Fruit fly (Drosophila melanogaster) whole organism, adult: ENCODE results near the gene CG11029.

Source experiments
- CG11617 ChIP-seq: fragments of 200-800 bp; sonication (Bioruptor generic); optimal IDR thresholded peaks from 2 replicates; lab custom pipeline; 2017; ENCODE audit warnings: mild to moderate bottlenecking, missing biosample characterization, missing genetic modification reagents, missing genetic modification characterization
- CG12768 ChIP-seq: fragments of 200-800 bp; sonication (Bioruptor generic); optimal IDR thresholded peaks from 2 replicates; lab custom pipeline; 2017; ENCODE audit warnings: missing biosample characterization, missing genetic modification characterization, mild to moderate bottlenecking, moderate library complexity, missing genetic modification reagents
- CG14711 ChIP-seq: fragments of 200-800 bp; sonication (Bioruptor generic); optimal IDR thresholded peaks from 2 replicates; lab custom pipeline; 2018; ENCODE audit warnings: missing biosample characterization, mild to moderate bottlenecking, missing genetic modification characterization, moderate library complexity
- CG1620 ChIP-seq: fragments of 200-800 bp; sonication (Bioruptor generic); optimal IDR thresholded peaks from 2 replicates; lab custom pipeline; 2016; ENCODE audit warnings: missing biosample characterization, missing genetic modification characterization
- CG33017 ChIP-seq: fragments of 200-800 bp; sonication (Bioruptor generic); optimal IDR thresholded peaks from 2 replicates; lab custom pipeline; 2018; ENCODE audit warnings: missing biosample characterization, mild to moderate bottlenecking, missing genetic modification characterization, moderate library complexity
- CG5204 ChIP-seq: fragments of 200-800 bp; sonication (Bioruptor generic); optimal IDR thresholded peaks from 2 replicates; lab custom pipeline; 2016; ENCODE audit warnings: missing biosample characterization, missing genetic modification characterization
- CG7045 ChIP-seq: fragments of 200-800 bp; sonication (Bioruptor generic); optimal IDR thresholded peaks from 2 replicates; lab custom pipeline; 2017; ENCODE audit warnings: missing biosample characterization, mild to moderate bottlenecking, missing genetic modification characterization
- CG7101 ChIP-seq: fragments of 200-800 bp; sonication (Bioruptor generic); optimal IDR thresholded peaks from 2 replicates; lab custom pipeline; 2018; ENCODE audit warnings: missing biosample characterization, mild to moderate bottlenecking, missing genetic modification characterization, moderate library complexity
- Clk ChIP-seq: fragments of 200-800 bp; sonication (Bioruptor generic); optimal IDR thresholded peaks from 2 replicates; lab custom pipeline; 2017; ENCODE audit warnings: missing biosample characterization, missing genetic modification characterization
- Crg-1 ChIP-seq: fragments of 200-800 bp; sonication (Bioruptor generic); optimal IDR thresholded peaks from 2 replicates; lab custom pipeline; 2016; ENCODE audit warnings: missing biosample characterization, missing genetic modification characterization
- Hr96 ChIP-seq: fragments of 200-800 bp; sonication (Bioruptor generic); optimal IDR thresholded peaks from 2 replicates; lab custom pipeline; 2016; ENCODE audit warnings: missing biosample characterization, missing genetic modification characterization
- Mnt ChIP-seq: fragments of 200-800 bp; sonication (Bioruptor generic); optimal IDR thresholded peaks from 2 replicates; lab custom pipeline; 2016; ENCODE audit warnings: missing biosample characterization, mild to moderate bottlenecking, missing genetic modification characterization
- bab1 ChIP-seq: fragments of 200-800 bp; sonication (Bioruptor generic); optimal IDR thresholded peaks from 3 replicates; lab custom pipeline; 2019; ENCODE audit warnings: missing biosample characterization, mild to moderate bottlenecking, missing genetic modification characterization, moderate library complexity
- cic ChIP-seq: fragments of 200-800 bp; sonication (Bioruptor generic); optimal IDR thresholded peaks from 2 replicates; lab custom pipeline; 2017; ENCODE audit warnings: missing biosample characterization, mild to moderate bottlenecking, missing genetic modification characterization, moderate library complexity
- cnc ChIP-seq, 2 experiments: fragments of >200 bp; optimal IDR thresholded peaks; 2 replicates each; lab custom pipeline; 2017
- kay ChIP-seq: fragments of 200-800 bp; sonication (Bioruptor generic); peaks from one replicate; lab custom pipeline; 2016; ENCODE audit warnings: missing biosample characterization, missing genetic modification characterization, borderline replicate concordance
- ovo ChIP-seq: fragments of 200-800 bp; sonication (Bioruptor generic); optimal IDR thresholded peaks from 2 replicates; lab custom pipeline; 2016; ENCODE audit warnings: missing biosample characterization, missing genetic modification characterization
- pad ChIP-seq: fragments of 200-800 bp; sonication (Bioruptor generic); optimal IDR thresholded peaks from 3 replicates; lab custom pipeline; 2017; ENCODE audit warnings: missing biosample characterization, missing genetic modification characterization, mild to moderate bottlenecking, moderate library complexity, missing genetic modification reagents
- tj ChIP-seq: fragments of 200-800 bp; sonication (Bioruptor generic); optimal IDR thresholded peaks from 3 replicates; lab custom pipeline; 2017; ENCODE audit warnings: missing biosample characterization, mild to moderate bottlenecking, missing genetic modification characterization, moderate library complexity
- toe ChIP-seq: fragments of 200-800 bp; sonication (Bioruptor generic); optimal IDR thresholded peaks from 2 replicates; lab custom pipeline; 2016; ENCODE audit warnings: missing biosample characterization, missing genetic modification characterization

The CG11029 gene

DNA sequence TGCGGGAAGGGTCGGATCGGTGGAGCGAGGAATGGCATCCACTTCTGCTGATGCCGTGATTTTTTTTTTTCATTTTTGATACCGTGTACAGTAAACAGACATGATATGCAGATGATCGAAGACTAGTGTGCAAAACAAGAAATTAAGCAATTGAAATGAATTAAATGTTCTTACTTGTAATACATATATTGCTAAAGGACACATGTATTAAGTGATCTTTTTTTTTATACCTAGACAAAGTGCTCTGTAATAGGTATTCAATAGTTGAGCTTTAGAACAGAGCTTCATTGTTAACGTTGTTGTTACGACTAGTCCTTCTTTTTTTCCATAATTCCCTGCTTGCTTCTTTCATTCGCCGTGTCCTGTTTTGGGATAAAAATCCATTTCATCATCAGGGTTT lies 5.5 kb downstream of the CG11029 start:
- TF ChIP-seq kay (GFP tag; lab: Kevin White, UChicago) (no peak), CG33017 (no peak), CG1620 (GFP tag; lab: Kevin White, UChicago) (no peak), Crg-1 (GFP tag; lab: Kevin White, UChicago) (no peak), CG11617 (GFP tag; lab: Kevin White, UChicago) (no peak), Hr96 (GFP tag; lab: Kevin White, UChicago) (no peak), toe (GFP tag; lab: Kevin White, UChicago) (no peak), CG12768 (GFP tag; lab: Kevin White, UChicago) (no peak), CG14711 (tag; lab: Kevin White, UChicago) (no peak), CG7101 (tag; lab: Kevin White, UChicago) (no peak)

DNA sequence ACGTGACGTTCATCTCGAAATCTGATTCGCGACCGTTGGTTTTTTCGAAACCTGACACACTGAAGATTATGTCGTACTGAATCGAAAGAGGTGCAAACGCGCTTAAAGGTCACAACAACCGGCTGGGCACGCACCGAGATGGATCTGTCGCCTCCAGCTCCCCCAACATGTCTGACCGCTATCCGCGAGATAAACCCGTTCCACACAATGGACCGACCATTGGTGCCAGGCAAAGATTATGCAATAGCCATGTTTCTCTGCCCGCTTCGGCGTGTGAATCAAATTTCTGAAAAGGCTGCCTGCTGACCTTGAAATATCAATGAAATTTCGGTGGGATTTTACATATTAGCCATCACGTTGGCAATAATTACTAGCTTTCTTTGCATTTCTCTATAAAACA lies 19.2 kb downstream of the CG11029 start:
- TF ChIP-seq CG11617 (GFP tag; lab: Kevin White, UChicago) = no peak
- no peak for TF ChIP-seq cic (GFP tag; lab: Kevin White, UChicago)
- TF ChIP-seq cnc (optimal IDR thresholded peaks at IDR 0.05; lab: Kevin White, UChicago) = no peak

DNA sequence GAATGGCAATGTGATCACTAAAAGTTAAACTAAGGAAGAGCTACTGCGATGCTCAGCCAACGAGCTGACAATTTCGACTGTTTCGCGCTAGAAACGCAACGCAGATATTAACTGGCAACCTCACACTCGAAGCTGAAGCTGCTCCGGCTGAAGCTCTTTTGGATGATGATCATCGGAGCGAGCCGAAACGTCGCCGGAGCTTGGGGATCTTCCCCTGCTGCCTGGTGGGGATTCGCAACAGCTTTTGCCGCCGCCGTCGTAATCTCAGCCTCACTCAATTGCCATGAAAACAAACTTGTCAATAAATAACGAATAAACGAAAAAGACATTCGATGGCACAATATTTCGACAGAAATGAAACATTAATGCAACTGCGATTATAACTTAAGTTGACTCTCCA lies 20.1 kb downstream of the CG11029 start, which contains the start of gene obst-E:
obst-E (minus strand) TSS at position 101 of the 400 bp plus-strand sequence.
- no peak for TF ChIP-seq Hr96 (GFP tag; lab: Kevin White, UChicago)
- TF ChIP-seq bab1 (GFP tag; lab: Kevin White, UChicago) = no peak
- TF ChIP-seq cic (GFP tag; lab: Kevin White, UChicago) = no peak
- TF ChIP-seq CG7101 (tag; lab: Kevin White, UChicago) = no peak
- no peak for TF ChIP-seq kay (GFP tag; lab: Kevin White, UChicago)
- TF ChIP-seq CG7045 (GFP tag; lab: Kevin White, UChicago) = no peak
- no peak for TF ChIP-seq tj
- no peak for TF ChIP-seq CG12768 (GFP tag; lab: Kevin White, UChicago)
- TF ChIP-seq Clk = no peak
- no peak for TF ChIP-seq ovo (GFP tag; lab: Kevin White, UChicago)
- no peak for TF ChIP-seq cnc (optimal IDR thresholded peaks at IDR 0.05; lab: Kevin White, UChicago)
- no peak for TF ChIP-seq Crg-1 (GFP tag; lab: Kevin White, UChicago)
- TF ChIP-seq CG14711 (tag; lab: Kevin White, UChicago) = no peak
- TF ChIP-seq CG5204 (GFP tag; lab: Kevin White, UChicago) = no peak
- TF ChIP-seq Mnt (GFP tag; lab: Kevin White, UChicago) = no peak
- no peak for TF ChIP-seq CG11617 (GFP tag; lab: Kevin White, UChicago)
- TF ChIP-seq toe (GFP tag; lab: Kevin White, UChicago) = no peak
- TF ChIP-seq pad (GFP tag; lab: Kevin White, UChicago) = no peak
- no peak for TF ChIP-seq CG33017

DNA sequence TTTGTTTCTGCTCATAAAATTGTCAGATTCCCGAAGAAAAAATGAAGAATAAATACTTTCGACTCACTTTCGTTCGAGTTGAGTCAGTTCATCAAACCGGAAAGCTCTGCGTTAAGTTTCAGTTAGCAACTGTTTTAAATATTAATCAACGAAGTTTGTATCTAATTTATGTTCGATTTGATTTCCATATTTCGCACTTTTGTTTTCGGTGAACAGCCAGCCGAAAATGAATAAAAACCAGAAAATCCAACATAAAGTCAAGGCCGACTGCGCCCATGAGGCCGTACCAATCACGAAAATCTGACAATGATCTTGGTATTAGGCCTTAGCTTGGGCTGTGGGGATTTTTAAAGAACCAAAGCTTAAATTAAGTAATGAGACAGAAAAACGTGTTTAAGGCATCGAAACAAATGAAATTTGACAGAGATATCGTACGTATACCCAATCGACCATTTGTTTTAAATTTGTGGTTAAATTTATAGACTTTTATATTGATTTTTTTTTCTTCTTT lies 20.6 kb downstream of the CG11029 start:
- TF ChIP-seq Crg-1 (GFP tag; lab: Kevin White, UChicago) (no peak), Hr96 (GFP tag; lab: Kevin White, UChicago) (no peak)

DNA sequence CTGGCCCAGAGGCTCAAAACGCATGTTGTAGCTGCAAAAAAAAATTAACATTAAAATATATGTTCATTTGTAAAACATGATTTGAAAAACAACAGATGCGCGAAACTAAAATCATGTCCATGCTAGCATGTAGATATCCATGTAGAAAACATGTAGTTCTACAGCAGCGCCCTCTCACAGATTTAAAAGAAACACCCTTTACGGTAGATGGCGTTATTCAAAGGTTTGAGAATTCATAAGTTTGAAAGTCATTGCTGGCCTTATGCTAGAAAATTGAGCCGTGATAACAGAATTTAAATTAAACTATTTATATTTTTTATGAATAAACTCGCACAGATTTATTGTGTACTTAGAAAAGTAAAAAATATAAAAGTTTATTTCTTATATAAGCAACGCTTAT lies 25.2 kb downstream of the CG11029 start:
- peak; percentile 9 for TF ChIP-seq CG5204 (GFP tag; lab: Kevin White, UChicago)
- TF ChIP-seq bab1 (GFP tag; lab: Kevin White, UChicago) = peak; percentile 9
- TF ChIP-seq CG11617 (GFP tag; lab: Kevin White, UChicago) = no peak
- peak; percentile 15 for TF ChIP-seq CG1620 (GFP tag; lab: Kevin White, UChicago)
- peak; percentile 8 for TF ChIP-seq Hr96 (GFP tag; lab: Kevin White, UChicago)

DNA sequence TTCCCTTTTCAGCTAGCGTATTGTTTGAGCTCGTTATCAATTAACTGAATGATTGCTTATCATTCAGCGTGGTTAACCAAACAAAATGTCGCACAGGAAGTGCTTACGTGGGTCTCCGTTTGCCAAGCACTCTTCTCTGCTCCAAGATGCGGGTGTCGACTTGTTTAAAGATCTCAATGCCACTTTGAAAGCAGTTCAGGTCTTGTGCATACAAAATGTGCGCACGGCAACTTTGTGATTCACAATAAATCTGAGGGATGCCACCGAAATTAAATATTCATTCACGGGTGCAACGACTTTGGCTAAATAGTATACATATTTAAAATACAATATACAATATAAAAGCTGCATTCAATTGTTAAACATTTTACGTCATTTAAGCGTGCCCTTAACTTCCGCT lies 26.3 kb downstream of the CG11029 start:
- TF ChIP-seq kay (GFP tag; lab: Kevin White, UChicago) = no peak
- TF ChIP-seq CG11617 (GFP tag; lab: Kevin White, UChicago) = no peak
- TF ChIP-seq cic (GFP tag; lab: Kevin White, UChicago) = peak; percentile 12
- no peak for TF ChIP-seq CG14711 (tag; lab: Kevin White, UChicago)
- no peak for TF ChIP-seq ovo (GFP tag; lab: Kevin White, UChicago)
- no peak for TF ChIP-seq toe (GFP tag; lab: Kevin White, UChicago)

DNA sequence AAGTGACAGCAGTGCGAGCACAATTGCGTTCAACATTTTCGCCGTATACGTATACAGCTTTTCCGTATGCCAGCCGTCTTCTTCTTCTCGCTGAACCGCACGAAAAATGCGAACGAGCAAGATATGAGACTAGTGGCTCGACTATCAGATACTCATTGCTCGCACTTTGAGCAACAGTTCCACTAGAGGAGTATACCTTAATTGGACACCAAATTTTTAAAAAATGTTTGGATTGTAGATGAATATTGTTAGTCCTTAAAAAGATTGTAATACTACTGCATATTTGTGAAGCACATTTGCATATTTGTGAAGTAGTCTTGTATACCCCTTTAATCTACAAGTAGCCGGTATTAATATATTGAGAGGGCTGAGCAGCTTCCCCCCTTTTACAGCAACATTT lies 32.2 kb downstream of the CG11029 start:
- no peak for TF ChIP-seq CG5204 (GFP tag; lab: Kevin White, UChicago)
- TF ChIP-seq CG12768 (GFP tag; lab: Kevin White, UChicago) = no peak

DNA sequence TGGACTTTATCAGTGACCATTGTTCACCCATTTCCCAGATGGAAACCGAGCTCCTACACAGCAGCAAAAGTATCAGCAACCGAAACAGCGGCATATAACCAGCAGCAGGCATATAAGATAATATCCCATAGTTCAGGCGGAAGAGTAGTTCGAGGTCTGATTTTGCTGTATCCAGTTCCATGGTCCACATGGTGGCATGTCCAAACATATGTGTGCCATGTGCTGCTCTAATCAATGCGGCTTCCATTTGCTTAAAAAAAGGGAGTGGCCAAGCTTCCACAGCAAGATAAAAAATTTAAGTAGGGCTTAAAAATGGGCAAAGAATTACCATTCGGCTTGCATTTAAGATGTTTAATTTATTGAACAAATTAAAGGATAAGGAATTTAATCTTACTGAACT lies 34.7 kb downstream of the CG11029 start:
- no peak for TF ChIP-seq toe (GFP tag; lab: Kevin White, UChicago)
- no peak for TF ChIP-seq Crg-1 (GFP tag; lab: Kevin White, UChicago)
- no peak for TF ChIP-seq CG14711 (tag; lab: Kevin White, UChicago)
